Worm (Caenorhabditis elegans) whole organism, early embryonic: ENCODE results near the gene sre-42.
A peak's percentile ranks its signal among the peaks of the same experiment; 100 is the strongest.

Experiments used
- F13C5.2 ChIP-seq: sonication (generic microtip); optimal IDR thresholded peaks from 2 replicates; lab custom pipeline; 2017; ENCODE audit warnings: mild to moderate bottlenecking, missing genetic modification characterization, inconsistent platforms, missing compliant biosample characterization
- aly-1 ChIP-seq: sonication (generic microtip); optimal IDR thresholded peaks from 2 replicates; lab custom pipeline; 2016; ENCODE audit warnings: missing genetic modification characterization, missing compliant biosample characterization
- ama-1 ChIP-seq: fragments of 150-350 bp; optimal IDR thresholded peaks from 2 replicates; lab custom pipeline; 2014
- ceh-36 ChIP-seq: sonication (generic microtip); optimal IDR thresholded peaks from 2 replicates; lab custom pipeline; 2016; ENCODE audit warnings: missing genetic modification characterization, inconsistent platforms, missing compliant biosample characterization
- ets-7 ChIP-seq: sonication (generic microtip); optimal IDR thresholded peaks from 2 replicates; lab custom pipeline; 2016; ENCODE audit warnings: missing genotype, missing genetic modification characterization, missing compliant biosample characterization
- flt-1 ChIP-seq: fragments of 200-800 bp; sonication (Bioruptor generic); IDR thresholded peaks from 2 replicates; pipeline ENCODE4 v1.3.6; 2022; ENCODE audit warnings: missing genetic modification characterization, missing compliant biosample characterization
- hmbx-1 ChIP-seq: sonication (generic microtip); optimal IDR thresholded peaks from 2 replicates; lab custom pipeline; 2016; ENCODE audit warnings: mild to moderate bottlenecking, missing genetic modification characterization, missing compliant biosample characterization
- hnd-1 ChIP-seq: sonication (generic microtip); optimal IDR thresholded peaks from 2 replicates; lab custom pipeline; 2016; ENCODE audit warnings: missing genetic modification characterization, missing compliant biosample characterization
- scrt-1 ChIP-seq: fragments of 200-800 bp; sonication (Bioruptor generic); IDR thresholded peaks from 2 replicates; pipeline ENCODE4 v1.3.6; 2022; ENCODE audit warnings: missing genetic modification characterization, missing compliant biosample characterization
- sea-1 ChIP-seq: fragments of 200-800 bp; sonication (Bioruptor generic); conservative IDR thresholded peaks from 2 replicates; pipeline ENCODE4 v1.3.6; 2022; ENCODE audit warnings: missing genetic modification characterization, missing compliant biosample characterization
- tra-4 ChIP-seq: sonication (generic microtip); optimal IDR thresholded peaks from 2 replicates; lab custom pipeline; 2017; ENCODE audit warnings: missing genetic modification characterization, missing compliant biosample characterization

ce11 chrII:12343710-12344109 lies 43.0 kb downstream of the sre-42 start:
- TF ChIP-seq flt-1 (GFP tag; lab: Robert Waterston, UW) (no peak), hmbx-1 (no peak), ama-1 (lab: Kevin White, UChicago) (no peak), ceh-36 (peak; percentile 77), aly-1 (tag; lab: Kevin White, UChicago) (no peak), hnd-1 (no peak), scrt-1 (GFP tag; lab: Robert Waterston, UW) (no peak), tra-4 (tag; lab: Kevin White, UChicago) (no peak), sea-1 (GFP tag; lab: Robert Waterston, UW) (no peak), ets-7 (tag; lab: Kevin White, UChicago) (no peak), F13C5.2 (tag; lab: Kevin White, UChicago) (no peak)
